Fruit fly (Drosophila melanogaster) whole organism, embryonic: Measurements from ENCODE around the gene Spt3.

ENCODE experiments used
- Blimp-1 ChIP-seq: fragments of 200-800 bp; sonication (Bioruptor generic); optimal IDR thresholded peaks from 3 replicates; lab custom pipeline; 2018; ENCODE audit warnings: missing biosample characterization, missing genetic modification characterization, mild to moderate bottlenecking, moderate library complexity, missing genetic modification reagents
- C15 ChIP-seq: fragments of 200-800 bp; sonication (Bioruptor generic); IDR thresholded peaks from 3 replicates; pipeline ENCODE4 v1.3.6; 2022; ENCODE audit warnings: missing biosample characterization, missing genetic modification characterization
- CG10431 ChIP-seq: fragments of 200-800 bp; sonication (Bioruptor generic); optimal IDR thresholded peaks from 3 replicates; lab custom pipeline; 2018; ENCODE audit warnings: missing biosample characterization, mild to moderate bottlenecking, missing genetic modification characterization
- CG10654 ChIP-seq: fragments of 200-800 bp; sonication (Bioruptor generic); optimal IDR thresholded peaks from 2 replicates; lab custom pipeline; 2016; ENCODE audit warnings: missing biosample characterization, missing genetic modification characterization
- CG11504 ChIP-seq: fragments of 200-800 bp; sonication (Bioruptor generic); optimal IDR thresholded peaks from 3 replicates; lab custom pipeline; 2019; ENCODE audit warnings: missing biosample characterization, mild to moderate bottlenecking, missing genetic modification characterization, moderate library complexity
- CG11695 ChIP-seq: fragments of 200-800 bp; sonication (Bioruptor generic); IDR thresholded peaks from 3 replicates; pipeline ENCODE4 v1.3.6; 2022; ENCODE audit warnings: missing biosample characterization, missing genetic modification characterization
- CG17568 ChIP-seq: fragments of 200-800 bp; sonication (Bioruptor generic); optimal IDR thresholded peaks from 2 replicates; lab custom pipeline; 2018; ENCODE audit warnings: missing biosample characterization, mild to moderate bottlenecking, missing genetic modification characterization, moderate library complexity
- CG17829 ChIP-seq: fragments of 200-800 bp; optimal IDR thresholded peaks from 2 replicates; lab custom pipeline; 2019; ENCODE audit warnings: missing biosample characterization, mild to moderate bottlenecking, missing genetic modification characterization, moderate library complexity
- CG1792 ChIP-seq: fragments of 200-800 bp; sonication (Bioruptor generic); optimal IDR thresholded peaks from 2 replicates; lab custom pipeline; 2016; ENCODE audit warnings: missing biosample characterization, missing genetic modification characterization
- CG18476 ChIP-seq: fragments of 200-800 bp; sonication (Bioruptor generic); optimal IDR thresholded peaks from 2 replicates; lab custom pipeline; 2016; ENCODE audit warnings: missing biosample characterization, mild to moderate bottlenecking, missing genetic modification characterization
- CG2199 ChIP-seq: fragments of 200-800 bp; sonication (Bioruptor generic); IDR thresholded peaks from 3 replicates; pipeline ENCODE4 v1.3.6; 2022; ENCODE audit warnings: missing biosample characterization, missing genetic modification characterization
- CG30431 ChIP-seq: fragments of 200-800 bp; sonication (Bioruptor generic); optimal IDR thresholded peaks from 2 replicates; lab custom pipeline; 2017; ENCODE audit warnings: missing biosample characterization, missing genetic modification characterization
- CG31224 ChIP-seq: fragments of 200-800 bp; sonication (Bioruptor generic); IDR thresholded peaks from 2 replicates; pipeline ENCODE4 v1.3.6; 2022; ENCODE audit warnings: missing biosample characterization, missing genetic modification characterization
- CG8924 ChIP-seq: fragments of 200-800 bp; optimal IDR thresholded peaks from 3 replicates; lab custom pipeline; 2019; ENCODE audit warnings: missing biosample characterization, mild to moderate bottlenecking, missing genetic modification characterization, moderate library complexity
- CG9727 ChIP-seq: fragments of 200-800 bp; sonication (Bioruptor generic); optimal IDR thresholded peaks from 3 replicates; lab custom pipeline; 2017; ENCODE audit warnings: missing biosample characterization, mild to moderate bottlenecking, missing genetic modification characterization
- D ChIP-seq, 2 experiments: fragments of 200-800 bp in 1 of 2; fragments of >200 bp in 1 of 2; sonication (Bioruptor generic) in 1 of 2; optimal IDR thresholded peaks; 2 replicates in 1 of 2; 3 replicates in 1 of 2; lab custom pipeline; 2017; ENCODE audit warnings: mild to moderate bottlenecking in 1 of 2, missing biosample characterization in 1 of 2, missing genetic modification characterization in 1 of 2, missing genetic modification reagents in 1 of 2
- D19A ChIP-seq: fragments of 200-800 bp; optimal IDR thresholded peaks from 3 replicates; lab custom pipeline; 2019; ENCODE audit warnings: missing biosample characterization, mild to moderate bottlenecking, missing genetic modification characterization, moderate library complexity
- Dad ChIP-seq: fragments of 200-800 bp; sonication (Bioruptor generic); optimal IDR thresholded peaks from 3 replicates; lab custom pipeline; 2016; ENCODE audit warnings: missing biosample characterization, missing genetic modification characterization
- Deaf1 ChIP-seq: fragments of 200-800 bp; optimal IDR thresholded peaks from 3 replicates; lab custom pipeline; 2019; ENCODE audit warnings: missing biosample characterization, mild to moderate bottlenecking, missing genetic modification characterization, moderate library complexity
- Hr78 ChIP-seq, 2 experiments: fragments of 200-800 bp in 1 of 2; fragments of >200 bp in 1 of 2; sonication (Bioruptor generic) in 1 of 2; optimal IDR thresholded peaks; 2 replicates each; lab custom pipeline; 2017 to 2019; ENCODE audit warnings: missing biosample characterization in 2 of 2, missing genetic modification characterization in 2 of 2, mild to moderate bottlenecking in 1 of 2, moderate library complexity in 1 of 2
- Med ChIP-seq: fragments of 200-800 bp; sonication (Bioruptor generic); peaks from one replicate; lab custom pipeline; 2016; ENCODE audit warnings: missing biosample characterization, missing genetic modification characterization, mild to moderate bottlenecking, inconsistent platforms, moderate library complexity
- NK7.1 ChIP-seq: fragments of 200-800 bp; sonication (Bioruptor generic); optimal IDR thresholded peaks from 3 replicates; lab custom pipeline; 2016; ENCODE audit warnings: missing biosample characterization, missing genetic modification characterization
- Nf-YB ChIP-seq: fragments of 200-800 bp; sonication (Bioruptor generic); optimal IDR thresholded peaks from 3 replicates; lab custom pipeline; 2019; ENCODE audit warnings: missing biosample characterization, mild to moderate bottlenecking, missing genetic modification characterization, moderate library complexity
- Nf-YC ChIP-seq: fragments of 200-800 bp; optimal IDR thresholded peaks from 3 replicates; lab custom pipeline; 2019; ENCODE audit warnings: missing biosample characterization, mild to moderate bottlenecking, missing genetic modification characterization, moderate library complexity
- Oaz ChIP-seq: fragments of 200-800 bp; sonication (Bioruptor generic); IDR thresholded peaks from 2 replicates; pipeline ENCODE4 v1.3.6; 2022; ENCODE audit warnings: missing biosample characterization, missing genetic modification characterization
- Sox100B ChIP-seq: fragments of 200-800 bp; sonication (Bioruptor generic); optimal IDR thresholded peaks from 3 replicates; lab custom pipeline; 2018; ENCODE audit warnings: missing biosample characterization, mild to moderate bottlenecking, missing genetic modification characterization
- al ChIP-seq: fragments of 200-800 bp; sonication (Bioruptor generic); IDR thresholded peaks from 2 replicates; pipeline ENCODE4 v1.3.6; 2022; ENCODE audit warnings: missing biosample characterization, missing genetic modification characterization
- bcd ChIP-seq: fragments of 200-800 bp; sonication (Bioruptor generic); optimal IDR thresholded peaks from 2 replicates; lab custom pipeline; 2017; ENCODE audit warnings: missing biosample characterization, mild to moderate bottlenecking, missing genetic modification characterization
- cg ChIP-seq: fragments of 200-800 bp; sonication (Bioruptor generic); optimal IDR thresholded peaks from 3 replicates; lab custom pipeline; 2019; ENCODE audit warnings: missing biosample characterization, mild to moderate bottlenecking, missing genetic modification characterization, moderate library complexity
- crp ChIP-seq, 2 experiments: fragments of 200-800 bp; sonication (Bioruptor generic); optimal IDR thresholded peaks; 2 replicates in 1 of 2; 3 replicates in 1 of 2; lab custom pipeline; 2017; ENCODE audit warnings: missing biosample characterization in 2 of 2, missing genetic modification characterization in 2 of 2, mild to moderate bottlenecking in 1 of 2, moderate library complexity in 1 of 2
- fru ChIP-seq: fragments of >200 bp; optimal IDR thresholded peaks from 2 replicates; lab custom pipeline; 2017
- gro ChIP-seq: fragments of 200-800 bp; sonication (Bioruptor generic); optimal IDR thresholded peaks from 2 replicates; lab custom pipeline; 2016; ENCODE audit warnings: missing biosample characterization, missing genetic modification characterization
- lbe ChIP-seq: fragments of 200-800 bp; sonication (Bioruptor generic); optimal IDR thresholded peaks from 2 replicates; lab custom pipeline; 2016; ENCODE audit warnings: missing biosample characterization, mild to moderate bottlenecking, missing genetic modification characterization
- maf-S ChIP-seq: fragments of 200-800 bp; sonication (Bioruptor generic); optimal IDR thresholded peaks from 2 replicates; lab custom pipeline; 2016; ENCODE audit warnings: missing biosample characterization, missing genetic modification characterization
- phol ChIP-seq: fragments of 200-800 bp; sonication (Bioruptor generic); optimal IDR thresholded peaks from 3 replicates; lab custom pipeline; 2018; ENCODE audit warnings: missing biosample characterization, mild to moderate bottlenecking, missing genetic modification characterization, moderate library complexity
- scrt ChIP-seq: fragments of 200-800 bp; sonication (Bioruptor generic); optimal IDR thresholded peaks from 2 replicates; lab custom pipeline; 2018; ENCODE audit warnings: missing biosample characterization, mild to moderate bottlenecking, missing genetic modification characterization, moderate library complexity
- slbo ChIP-seq: fragments of 200-800 bp; sonication (Bioruptor generic); IDR thresholded peaks from 2 replicates; pipeline ENCODE4 v1.3.6; 2022; ENCODE audit warnings: missing biosample characterization, missing genetic modification characterization
- tll ChIP-seq, 2 experiments: fragments of 200-800 bp in 1 of 2; fragments of >200 bp in 1 of 2; sonication (Bioruptor generic) in 1 of 2; optimal IDR thresholded peaks; 2 replicates each; lab custom pipeline; 2017 to 2019; ENCODE audit warnings: missing biosample characterization in 2 of 2, missing genetic modification characterization in 2 of 2, mild to moderate bottlenecking in 1 of 2, moderate library complexity in 1 of 2
- toy ChIP-seq: fragments of 200-800 bp; sonication (Bioruptor generic); IDR thresholded peaks from 2 replicates; pipeline ENCODE4 v1.3.6; 2022; ENCODE audit warnings: missing biosample characterization, missing genetic modification characterization
- zen ChIP-seq: fragments of 200-800 bp; sonication (Bioruptor generic); optimal IDR thresholded peaks from 3 replicates; lab custom pipeline; 2018; ENCODE audit warnings: missing biosample characterization, mild to moderate bottlenecking, missing genetic modification characterization, moderate library complexity

Spt3 gene

dm6 chr3R:11998130-11998529, 18.8 kb upstream of the Spt3 start:
- TF ChIP-seq CG17568 (no peak), Med (GFP tag; lab: Kevin White, UChicago) (peak; percentile 56), zen (tag; lab: Kevin White, UChicago) (peak; percentile 74), tll (GFP tag; optimal IDR thresholded peaks at IDR 0.05; lab: Kevin White, UChicago) (peak in 1 of 2 experiments; percentile 68), D (optimal IDR thresholded peaks at IDR 0.05; lab: Kevin White, UChicago) (peak; percentile 8), D (GFP tag; optimal IDR thresholded peaks at IDR 0.05; lab: Kevin White, UChicago) (no peak)

- TF ChIP-seq C15: no peak
- TF ChIP-seq fru: no peak
- TF ChIP-seq Deaf1 (tag; lab: Kevin White, UChicago): peak; percentile 32
- TF ChIP-seq CG8924 (tag; lab: Kevin White, UChicago): no peak
- no peak for TF ChIP-seq Dad (GFP tag; lab: Kevin White, UChicago)
- no peak for TF ChIP-seq CG1792 (GFP tag; lab: Kevin White, UChicago)
- TF ChIP-seq CG2199 (GFP tag; lab: Robert Waterston, UW): peak; percentile 80; the same call in 2 of the 3 replicates
- TF ChIP-seq Hr78 (GFP tag; optimal IDR thresholded peaks at IDR 0.05; lab: Kevin White, UChicago): no peak
- TF ChIP-seq maf-S (GFP tag; lab: Kevin White, UChicago): no peak
- TF ChIP-seq CG9727: no peak
- TF ChIP-seq CG11504 (tag; lab: Kevin White, UChicago): peak; percentile 99
- TF ChIP-seq lbe (GFP tag; lab: Kevin White, UChicago): no peak
- no peak for TF ChIP-seq CG10654 (GFP tag; lab: Kevin White, UChicago)
- TF ChIP-seq bcd (GFP tag; lab: Kevin White, UChicago): no peak
- no peak for TF ChIP-seq CG10431 (GFP tag; lab: Kevin White, UChicago)
- no peak for TF ChIP-seq slbo (GFP tag; lab: Robert Waterston, UW)
- no peak for TF ChIP-seq CG17829
- no peak for TF ChIP-seq Sox100B (GFP tag; lab: Kevin White, UChicago)
- TF ChIP-seq crp (GFP tag; optimal IDR thresholded peaks at IDR 0.05; lab: Kevin White, UChicago): no peak
- TF ChIP-seq phol (tag; lab: Kevin White, UChicago): no peak
- peak; percentile 5 for TF ChIP-seq zen (tag; lab: Kevin White, UChicago)
- no peak for TF ChIP-seq al (GFP tag; lab: Robert Waterston, UW)
- TF ChIP-seq CG18476: no peak
- TF ChIP-seq CG31224 (GFP tag; lab: Robert Waterston, UW): no peak
These were observed 17.9 kb upstream of the Spt3 start, which contains the start of gene Ect3 for dm6 chr3R:11999074-11999473. Gene Ect3, plus strand, starts transcription at chr3R:11999278.

- TF ChIP-seq cg (peak; percentile 63), gro (GFP tag; lab: Kevin White, UChicago) (no peak), scrt (GFP tag; lab: Kevin White, UChicago) (peak; percentile 51), toy (no peak), NK7.1 (GFP tag; lab: Kevin White, UChicago) (no peak), Deaf1 (tag; lab: Kevin White, UChicago) (peak; percentile 96), D (optimal IDR thresholded peaks at IDR 0.05; lab: Kevin White, UChicago) (peak; percentile 27), D (GFP tag; optimal IDR thresholded peaks at IDR 0.05; lab: Kevin White, UChicago) (no peak), CG30431 (GFP tag; lab: Kevin White, UChicago) (no peak), Nf-YC (tag; lab: Kevin White, UChicago) (peak; percentile 94), CG11504 (tag; lab: Kevin White, UChicago) (peak; percentile 25), Blimp-1 (peak; percentile 4), Oaz (GFP tag; lab: Robert Waterston, UW) (no peak), D19A (tag; lab: Kevin White, UChicago) (no peak), CG11695 (no peak), Nf-YB (GFP tag; lab: Kevin White, UChicago) (peak; percentile 79)
These were observed 11.5 kb upstream of the Spt3 start, which contains the start of gene Tk for dm6 chr3R:12005417-12005816. Gene Tk, minus strand, starts transcription at chr3R:12005473.
